Fruit fly (Drosophila melanogaster) whole organism, larva: ENCODE results near the gene CG45207.

Source experiments
- noc ChIP-seq: fragments of 200-800 bp; sonication (Bioruptor generic); optimal IDR thresholded peaks from 3 replicates; lab custom pipeline; 2019; ENCODE audit warnings: missing biosample characterization, mild to moderate bottlenecking, missing genetic modification characterization, moderate library complexity

Gene CG45207

DNA sequence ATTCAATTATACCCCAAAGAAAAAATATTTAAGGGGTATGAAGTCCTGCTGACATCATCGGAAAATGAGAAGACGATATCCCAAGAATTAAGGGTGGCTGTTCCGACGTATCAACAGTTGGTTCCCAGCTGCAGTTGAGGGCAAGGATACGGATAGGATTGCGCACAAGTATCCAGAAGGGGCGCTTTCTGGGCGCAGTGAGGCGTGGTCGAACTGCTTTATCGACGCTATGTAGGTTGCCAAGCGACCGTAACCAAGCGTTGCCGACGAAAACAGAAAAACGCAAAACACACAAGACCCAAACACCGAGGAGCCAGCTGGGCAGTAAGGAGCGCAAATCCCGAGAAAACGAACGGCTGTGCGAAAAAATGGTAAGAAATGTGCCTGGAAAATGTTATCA, 1.0 kb downstream of the CG45207 start, which contains the start of gene Ttc26:
Gene Ttc26 (plus strand): TSS at position 289 of the 400 bp plus-strand sequence.
- TF ChIP-seq noc (tag; lab: Kevin White, UChicago), result no peak

DNA sequence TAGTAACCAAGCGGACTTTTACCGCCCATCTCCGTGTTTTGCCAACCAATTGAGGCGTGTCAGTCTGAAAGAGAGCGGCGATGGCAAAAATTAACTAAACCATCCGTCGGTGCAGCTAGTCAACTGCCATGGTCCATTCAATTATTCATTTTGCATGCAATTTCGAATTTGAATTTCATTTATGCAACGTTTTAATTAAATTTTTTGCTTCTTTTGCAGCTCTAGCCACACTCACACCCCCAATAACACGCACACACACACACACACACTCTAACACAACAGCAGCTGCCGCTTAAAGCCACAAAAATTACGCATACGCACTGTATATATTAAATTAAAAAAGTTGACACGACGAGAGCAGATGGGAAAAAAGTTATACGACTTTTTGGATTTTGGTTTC, 6.2 kb downstream of the CG45207 start:
- TF ChIP-seq noc (tag; lab: Kevin White, UChicago), result no peak

DNA sequence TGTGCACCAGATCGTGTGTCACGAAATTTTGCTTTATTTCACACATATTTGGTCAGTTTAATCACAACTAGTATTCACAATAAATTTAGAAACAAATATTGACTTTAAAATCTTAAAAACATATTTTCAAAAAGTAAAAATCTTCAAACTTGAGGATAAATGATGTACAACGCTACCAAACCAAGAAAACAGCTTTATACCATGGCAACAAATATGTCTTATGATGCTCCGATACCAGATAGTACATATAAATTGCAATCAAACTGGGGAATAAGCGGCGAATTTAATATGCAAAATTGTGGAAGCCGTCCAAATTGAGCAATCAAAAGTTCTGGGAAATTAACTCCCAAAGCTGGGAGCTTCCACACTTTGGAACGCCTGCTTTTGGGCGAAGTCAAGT, 7.8 kb downstream of the CG45207 start, which contains the start of gene CG5623:
Gene CG5623 (minus strand): TSS at position 101 of the 400 bp plus-strand sequence.
- no peak for TF ChIP-seq noc (tag; lab: Kevin White, UChicago)

DNA sequence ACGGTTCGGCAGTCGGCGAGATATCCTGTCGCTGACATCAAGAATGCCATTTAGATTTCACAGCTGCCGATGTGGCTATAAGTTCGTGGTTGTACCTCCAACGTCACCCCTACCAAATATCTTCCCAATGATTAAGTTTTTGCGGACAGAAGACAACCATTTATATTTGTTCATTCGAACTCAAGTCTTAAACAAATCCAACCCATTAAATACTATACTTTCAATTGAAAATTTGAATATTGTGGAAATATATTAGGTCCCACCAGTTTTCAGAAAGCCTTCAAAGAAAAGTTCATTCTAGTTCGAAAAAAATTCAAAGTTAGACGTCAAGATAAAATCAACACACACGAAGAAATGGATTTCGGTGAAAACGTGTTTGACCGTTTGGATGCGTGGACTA, 12.3 kb downstream of the CG45207 start, which contains the start of gene CG12784:
Gene CG12784 (plus strand): TSS at position 301 of the 400 bp plus-strand sequence.
- TF ChIP-seq noc (tag; lab: Kevin White, UChicago), result no peak

dm6 chr3R:15744354-15744753, 30.8 kb downstream of the CG45207 start, which contains the start of gene CG4520:
Gene CG4520 (plus strand): TSS chr3R:15744654.
- TF ChIP-seq noc (tag; lab: Kevin White, UChicago), result no peak

DNA sequence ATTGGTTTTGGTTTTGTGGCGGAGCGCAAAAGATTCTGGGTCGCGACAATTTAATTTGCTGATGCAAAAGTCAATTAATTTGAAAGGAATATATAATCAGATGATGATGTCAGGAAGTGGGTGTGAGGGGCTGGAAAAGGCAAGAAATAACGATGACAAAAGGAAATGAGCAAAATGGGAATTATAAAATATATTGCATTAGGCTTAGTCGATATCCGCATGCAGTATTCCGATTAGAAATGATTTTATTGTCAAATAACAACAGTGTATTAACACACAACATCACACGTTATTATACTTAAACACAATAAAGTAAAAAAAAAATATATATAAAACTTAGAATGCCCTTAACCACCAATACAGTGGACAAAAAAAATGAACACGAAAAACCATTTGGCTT, 43.7 kb downstream of the CG45207 start, which contains the start of gene CG34274:
Gene CG34274 (plus strand): TSS at position 301 of the 400 bp plus-strand sequence.
- TF ChIP-seq noc (tag; lab: Kevin White, UChicago), result no peak

DNA sequence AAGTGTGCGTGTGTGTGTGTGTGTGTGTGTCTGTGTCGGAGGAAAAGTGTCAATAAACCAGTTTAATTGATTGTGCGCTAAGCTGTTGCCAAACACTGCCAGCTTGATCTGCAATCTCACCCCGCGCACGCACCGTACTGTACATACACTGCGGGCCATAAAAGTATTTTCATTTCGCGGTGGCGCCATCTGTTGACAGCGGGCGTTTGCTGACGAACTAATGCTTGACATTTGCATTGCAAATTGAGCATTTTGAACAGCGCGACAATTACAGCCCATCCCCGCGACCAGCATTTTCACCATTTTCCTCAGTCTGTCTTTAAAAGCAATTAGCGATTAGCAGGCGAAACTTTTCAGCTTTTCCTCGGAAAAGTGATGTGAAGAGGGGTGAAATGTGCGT, 44.5 kb downstream of the CG45207 start:
- TF ChIP-seq noc (tag; lab: Kevin White, UChicago), result no peak
